Worm (Caenorhabditis elegans) whole organism, L1 larva: ENCODE measurements around the gene ugt-21.

Experiments used
- C16A3.4 ChIP-seq: fragments of 150-350 bp; optimal IDR thresholded peaks from 2 replicates; lab custom pipeline; 2014; ENCODE audit warnings: missing biosample characterization, missing genetic modification characterization
- F16B12.6 ChIP-seq: fragments of 150-350 bp; optimal IDR thresholded peaks from 2 replicates; lab custom pipeline; 2014; ENCODE audit warnings: missing biosample characterization, missing genetic modification characterization
- Y116A8C.19 ChIP-seq: sonication (generic microtip); optimal IDR thresholded peaks from 2 replicates; lab custom pipeline; 2016; ENCODE audit warnings: missing compliant biosample characterization, missing genetic modification characterization, borderline replicate concordance
- aha-1 ChIP-seq: fragments of 150-350 bp; optimal IDR thresholded peaks from 2 replicates; lab custom pipeline; 2014; ENCODE audit warnings: missing biosample characterization, missing genetic modification characterization
- ama-1 ChIP-seq: fragments of 150-350 bp; optimal IDR thresholded peaks from 2 replicates; lab custom pipeline; 2014
- blmp-1 ChIP-seq: fragments of 150-350 bp; optimal IDR thresholded peaks from 2 replicates; lab custom pipeline; 2014; ENCODE audit warnings: missing biosample characterization, missing genetic modification characterization
- ceh-63 ChIP-seq: fragments of 200-800 bp; sonication (Bioruptor generic); optimal IDR thresholded peaks from 2 replicates; lab custom pipeline; 2018; ENCODE audit warnings: mild to moderate bottlenecking, missing genetic modification characterization, missing compliant biosample characterization
- ceh-90 ChIP-seq: sonication (generic microtip); optimal IDR thresholded peaks from 2 replicates; lab custom pipeline; 2016; ENCODE audit warnings: missing genetic modification characterization, missing compliant biosample characterization
- ces-1 ChIP-seq: fragments of 150-350 bp; optimal IDR thresholded peaks from 2 replicates; lab custom pipeline; 2014; ENCODE audit warnings: missing biosample characterization, missing genetic modification reagents, missing genetic modification characterization
- dpl-1 ChIP-seq, 3 experiments: fragments of 150-350 bp in 2 of 3; sonication (generic microtip) in 1 of 3; optimal IDR thresholded peaks; 2 replicates each; lab custom pipeline; 2014 to 2017; ENCODE audit warnings: missing biosample characterization in 3 of 3, missing genetic modification characterization in 3 of 3, missing genetic modification reagents in 3 of 3
- dsc-1 ChIP-seq: sonication (generic microtip); optimal IDR thresholded peaks from 2 replicates; lab custom pipeline; 2016; ENCODE audit warnings: mild to moderate bottlenecking, missing genetic modification characterization, missing compliant biosample characterization
- efl-1 ChIP-seq, 4 experiments: fragments of 150-350 bp; optimal IDR thresholded peaks in 3 of 4; peaks in 1 of 4; 1 replicate in 1 of 4; 2 replicates in 3 of 4; lab custom pipeline; 2014; ENCODE audit warnings: missing biosample characterization in 2 of 4, missing genetic modification characterization in 2 of 4, missing genetic modification reagents in 2 of 4
- egl-13 ChIP-seq: sonication (generic microtip); optimal IDR thresholded peaks from 2 replicates; lab custom pipeline; 2016; ENCODE audit warnings: missing genotype, missing genetic modification reagents, missing genetic modification characterization, missing compliant biosample characterization
- elt-2 ChIP-seq: sonication (generic microtip); optimal IDR thresholded peaks from 2 replicates; lab custom pipeline; 2016; ENCODE audit warnings: missing genetic modification characterization, mild to moderate bottlenecking, inconsistent platforms, missing compliant biosample characterization, missing genetic modification reagents
- elt-3 ChIP-seq, 6 experiments: fragments of 150-350 bp in 1 of 6; sonication (generic microtip); optimal IDR thresholded peaks; 2 replicates each; lab custom pipeline; 2017 to 2018; ENCODE audit warnings: missing biosample characterization in 6 of 6, missing genetic modification characterization in 6 of 6, inconsistent platforms in 1 of 6
- fkh-10 ChIP-seq: sonication (generic microtip); optimal IDR thresholded peaks from 2 replicates; lab custom pipeline; 2017; ENCODE audit warnings: missing biosample characterization, missing genetic modification reagents, missing genetic modification characterization
- fkh-4 ChIP-seq: sonication (generic microtip); optimal IDR thresholded peaks from 2 replicates; lab custom pipeline; 2016; ENCODE audit warnings: missing compliant biosample characterization, missing genetic modification characterization, borderline replicate concordance
- fkh-8 ChIP-seq: sonication (generic microtip); optimal IDR thresholded peaks from 2 replicates; lab custom pipeline; 2016; ENCODE audit warnings: mild to moderate bottlenecking, missing genetic modification characterization, missing compliant biosample characterization
- fos-1 ChIP-seq: fragments of 150-350 bp; optimal IDR thresholded peaks from 2 replicates; lab custom pipeline; 2014; ENCODE audit warnings: missing biosample characterization, missing genetic modification characterization
- irx-1 ChIP-seq: sonication (generic microtip); optimal IDR thresholded peaks from 2 replicates; lab custom pipeline; 2016; ENCODE audit warnings: missing genetic modification characterization, missing compliant biosample characterization
- jun-1 ChIP-seq: fragments of 150-350 bp; optimal IDR thresholded peaks from 2 replicates; lab custom pipeline; 2014; ENCODE audit warnings: missing biosample characterization, missing genetic modification reagents, missing genetic modification characterization
- lin-13 ChIP-seq: fragments of 150-350 bp; optimal IDR thresholded peaks from 2 replicates; lab custom pipeline; 2014; ENCODE audit warnings: missing biosample characterization, missing genetic modification reagents, missing genetic modification characterization
- lin-35 ChIP-seq, 2 experiments: fragments of 150-350 bp; optimal IDR thresholded peaks; 2 replicates each; lab custom pipeline; 2014; ENCODE audit warnings: missing biosample characterization in 2 of 2, missing genetic modification characterization in 2 of 2, missing genetic modification reagents in 2 of 2
- lin-39 ChIP-seq: fragments of 150-350 bp; optimal IDR thresholded peaks from 2 replicates; lab custom pipeline; 2014; ENCODE audit warnings: missing biosample characterization, missing genetic modification reagents, missing genetic modification characterization
- lir-3 ChIP-seq: sonication (generic microtip); optimal IDR thresholded peaks from 2 replicates; lab custom pipeline; 2016; ENCODE audit warnings: mild to moderate bottlenecking, missing genetic modification characterization, moderate library complexity, missing compliant biosample characterization; ENCODE audit not compliant: poor library complexity
- lsy-2 ChIP-seq, 2 experiments: fragments of 150-350 bp; optimal IDR thresholded peaks; 2 replicates each; lab custom pipeline; 2014; ENCODE audit warnings: missing biosample characterization in 2 of 2, missing genetic modification characterization in 2 of 2
- mab-9 ChIP-seq: fragments of 200-800 bp; sonication (Bioruptor generic); IDR thresholded peaks from 2 replicates; pipeline ENCODE4 v1.3.6; 2022; ENCODE audit warnings: missing genetic modification reagents, missing genetic modification characterization, missing compliant biosample characterization
- mep-1 ChIP-seq: fragments of 150-350 bp; optimal IDR thresholded peaks from 2 replicates; lab custom pipeline; 2014; ENCODE audit warnings: missing biosample characterization, missing genetic modification characterization
- nhr-11 ChIP-seq: fragments of 150-350 bp; optimal IDR thresholded peaks from 2 replicates; lab custom pipeline; 2014; ENCODE audit warnings: missing biosample characterization, missing genetic modification characterization
- nhr-12 ChIP-seq: sonication (generic microtip); optimal IDR thresholded peaks from 2 replicates; lab custom pipeline; 2017; ENCODE audit warnings: missing biosample characterization, missing genetic modification characterization
- nhr-20 ChIP-seq: sonication (generic microtip); optimal IDR thresholded peaks from 2 replicates; lab custom pipeline; 2016; ENCODE audit warnings: mild to moderate bottlenecking, missing genetic modification characterization, missing compliant biosample characterization
- nhr-28 ChIP-seq: fragments of 150-350 bp; optimal IDR thresholded peaks from 2 replicates; lab custom pipeline; 2014; ENCODE audit warnings: missing biosample characterization, missing genetic modification characterization
- nhr-47 ChIP-seq: sonication (generic microtip); optimal IDR thresholded peaks from 2 replicates; lab custom pipeline; 2016; ENCODE audit warnings: mild to moderate bottlenecking, missing genetic modification characterization, moderate library complexity, missing compliant biosample characterization
- nhr-71 ChIP-seq: sonication (generic microtip); optimal IDR thresholded peaks from 2 replicates; lab custom pipeline; 2016; ENCODE audit warnings: mild to moderate bottlenecking, missing genetic modification characterization, moderate library complexity, missing compliant biosample characterization
- nhr-77 ChIP-seq: fragments of 150-350 bp; optimal IDR thresholded peaks from 2 replicates; lab custom pipeline; 2014; ENCODE audit warnings: missing biosample characterization, missing genetic modification characterization
- nhr-85 ChIP-seq: sonication (generic microtip); peaks from one replicate; lab custom pipeline; 2016; ENCODE audit warnings: missing genetic modification characterization, inconsistent platforms, missing compliant biosample characterization
- pag-3 ChIP-seq: sonication (generic microtip); optimal IDR thresholded peaks from 2 replicates; lab custom pipeline; 2017; ENCODE audit warnings: missing genetic modification characterization, mild to moderate bottlenecking, missing compliant biosample characterization, antibody characterized with exemption, borderline replicate concordance; ENCODE audit not compliant: insufficient read depth
- pax-3 ChIP-seq: fragments of 200-800 bp; sonication (Bioruptor generic); optimal IDR thresholded peaks from 2 replicates; lab custom pipeline; 2018; ENCODE audit warnings: mild to moderate bottlenecking, missing genetic modification characterization, moderate library complexity, missing compliant biosample characterization
- pqm-1 ChIP-seq: sonication (generic microtip); optimal IDR thresholded peaks from 3 replicates; lab custom pipeline; 2017; ENCODE audit warnings: missing biosample characterization, missing genetic modification characterization
- skn-1 ChIP-seq: fragments of 150-350 bp; optimal IDR thresholded peaks from 2 replicates; lab custom pipeline; 2014; ENCODE audit warnings: missing biosample characterization, missing genetic modification characterization
- snu-23 ChIP-seq: sonication (generic microtip); optimal IDR thresholded peaks from 2 replicates; lab custom pipeline; 2016; ENCODE audit warnings: missing genetic modification characterization, missing compliant biosample characterization
- sox-4 ChIP-seq: sonication (generic microtip); optimal IDR thresholded peaks from 2 replicates; lab custom pipeline; 2016; ENCODE audit warnings: missing genetic modification characterization, missing compliant biosample characterization
- swsn-7 ChIP-seq: sonication (generic microtip); optimal IDR thresholded peaks from 2 replicates; lab custom pipeline; 2016; ENCODE audit warnings: missing genetic modification characterization, missing compliant biosample characterization
- unc-86 ChIP-seq: sonication (generic microtip); optimal IDR thresholded peaks from 2 replicates; lab custom pipeline; 2016; ENCODE audit warnings: missing genetic modification characterization, missing compliant biosample characterization
- unc-98 ChIP-seq: fragments of 200-800 bp; sonication (Bioruptor generic); IDR thresholded peaks from 2 replicates; pipeline ENCODE4 v1.3.6; 2022; ENCODE audit warnings: missing genetic modification characterization, missing compliant biosample characterization
- vab-15 ChIP-seq: sonication (generic microtip); optimal IDR thresholded peaks from 2 replicates; lab custom pipeline; 2017; ENCODE audit warnings: missing genotype, mild to moderate bottlenecking, missing genetic modification characterization, missing compliant biosample characterization
- xbp-1 ChIP-seq: sonication (generic microtip); optimal IDR thresholded peaks from 2 replicates; lab custom pipeline; 2016; ENCODE audit warnings: missing genetic modification characterization, missing compliant biosample characterization
- ztf-4 ChIP-seq: fragments of 150-350 bp; optimal IDR thresholded peaks from 2 replicates; lab custom pipeline; 2014; ENCODE audit warnings: missing biosample characterization, missing genetic modification characterization

Gene ugt-21

ce11 chrIV:9510439-9510838 lies 10.3 kb downstream of the ugt-21 start, which contains the start of gene C33A12.4:
TSS of gene C33A12.4 (minus strand) at chrIV:9510569.
- no peak for TF ChIP-seq F16B12.6 (tag; lab: Kevin White, UChicago)
- TF ChIP-seq pax-3 (tag; lab: Kevin White, UChicago), result peak; percentile 10
- TF ChIP-seq pqm-1 (tag; lab: Kevin White, UChicago), result no peak
- TF ChIP-seq mep-1 (tag; lab: Kevin White, UChicago), result peak; percentile 14
- no peak for TF ChIP-seq unc-98 (GFP tag; lab: Robert Waterston, UW)
- peak; percentile 30 for TF ChIP-seq xbp-1 (tag; lab: Kevin White, UChicago)
- TF ChIP-seq fkh-8 (tag; lab: Kevin White, UChicago), result peak; percentile 95
- TF ChIP-seq nhr-71 (tag; lab: Kevin White, UChicago), result peak; percentile 38
- TF ChIP-seq fkh-10 (GFP tag; lab: Kevin White, UChicago), result peak; percentile 24
- peak; percentile 8 for TF ChIP-seq ztf-4
- TF ChIP-seq nhr-47, result peak; percentile 53
- peak; percentile 41 for TF ChIP-seq dsc-1 (tag; lab: Kevin White, UChicago)
- TF ChIP-seq ces-1 (GFP tag; lab: Kevin White, UChicago), result no peak
- TF ChIP-seq sox-4 (tag; lab: Kevin White, UChicago), result peak; percentile 50
- TF ChIP-seq dpl-1 (GFP tag; optimal IDR thresholded peaks at IDR 0.05; lab: Kevin White, UChicago), result no peak
- no peak for TF ChIP-seq nhr-28
- TF ChIP-seq efl-1 (optimal IDR thresholded peaks at IDR 0.05; lab: Kevin White, UChicago), result no peak
- TF ChIP-seq efl-1 (GFP tag; optimal IDR thresholded peaks at IDR 0.05 in 1 of 2; lab: Kevin White, UChicago), result peak in 1 of 2 experiments; percentile 62
- TF ChIP-seq swsn-7 (tag; lab: Kevin White, UChicago), result peak; percentile 5
- peak; percentile 5 for TF ChIP-seq lin-13 (GFP tag; lab: Kevin White, UChicago)
- peak; percentile 9 for TF ChIP-seq fos-1 (tag; lab: Kevin White, UChicago)
- TF ChIP-seq, all 84 proteins: peak for 14

ce11 chrIV:9511221-9511638 lies 11.1 kb downstream of the ugt-21 start:
- TF ChIP-seq ces-1 (GFP tag; lab: Kevin White, UChicago) (no peak), egl-13 (tag; lab: Kevin White, UChicago) (peak; percentile 72), pax-3 (tag; lab: Kevin White, UChicago) (peak; percentile 67), Y116A8C.19 (tag; lab: Kevin White, UChicago) (no peak), aha-1 (tag; lab: Kevin White, UChicago) (no peak), unc-86 (tag; lab: Kevin White, UChicago) (peak; percentile 82), fkh-8 (tag; lab: Kevin White, UChicago) (peak; percentile 84), nhr-85 (tag; lab: Kevin White, UChicago) (peak; percentile 96), lsy-2 (tag; optimal IDR thresholded peaks at IDR 0.05; lab: Kevin White, UChicago) (peak; percentile 72 to 80), pqm-1 (tag; lab: Kevin White, UChicago) (no peak), ztf-4 (peak; percentile 60), skn-1 (tag; lab: Kevin White, UChicago) (peak; percentile 59), lir-3 (peak; percentile 55), nhr-20 (peak; percentile 89), nhr-12 (tag; lab: Kevin White, UChicago) (no peak), fkh-10 (GFP tag; lab: Kevin White, UChicago) (peak; percentile 29), blmp-1 (peak; percentile 56), lin-39 (tag; lab: Kevin White, UChicago) (peak; percentile 82), elt-3 (tag; optimal IDR thresholded peaks at IDR 0.05; lab: Kevin White, UChicago) (peak in 5 of 6 experiments; percentile 31 to 61 (median 47)), jun-1 (tag; lab: Kevin White, UChicago) (peak; percentile 52), nhr-47 (peak; percentile 95), xbp-1 (tag; lab: Kevin White, UChicago) (peak; percentile 91), ceh-63 (GFP tag; lab: Kevin White, UChicago) (no peak), lin-13 (GFP tag; lab: Kevin White, UChicago) (peak; percentile 70), elt-2 (tag; lab: Kevin White, UChicago) (no peak), pag-3 (tag; lab: Kevin White, UChicago) (no peak), ceh-90 (tag; lab: Kevin White, UChicago) (no peak), nhr-77 (tag; lab: Kevin White, UChicago) (no peak), F16B12.6 (tag; lab: Kevin White, UChicago) (peak; percentile 64), lin-35 (GFP tag; optimal IDR thresholded peaks at IDR 0.05; lab: Kevin White, UChicago) (peak; percentile 57 to 75), C16A3.4 (tag; lab: Kevin White, UChicago) (peak; percentile 65), swsn-7 (tag; lab: Kevin White, UChicago) (peak; percentile 93), fkh-4 (tag; lab: Kevin White, UChicago) (peak; percentile 13), efl-1 (optimal IDR thresholded peaks at IDR 0.05; lab: Kevin White, UChicago) (peak; percentile 73 to 78), efl-1 (GFP tag; optimal IDR thresholded peaks at IDR 0.05 in 1 of 2; lab: Kevin White, UChicago) (peak; percentile 61 to 97), mab-9 (GFP tag; lab: Robert Waterston, UW) (peak; percentile 80), ama-1 (lab: Kevin White, UChicago) (peak; percentile 87), snu-23 (GFP tag; lab: Kevin White, UChicago) (peak; percentile 92), nhr-11 (peak; percentile 17), vab-15 (tag; lab: Kevin White, UChicago) (no peak), irx-1 (tag; lab: Kevin White, UChicago) (peak; percentile 85)
